Fruit fly (Drosophila melanogaster) whole organism, embryonic: Measurements from ENCODE around the gene CG45061.

ENCODE experiments used
- ATbp ChIP-seq: fragments of 200-800 bp; sonication (Bioruptor generic); optimal IDR thresholded peaks from 2 replicates; lab custom pipeline; 2017; ENCODE audit warnings: missing biosample characterization, mild to moderate bottlenecking, missing genetic modification characterization, missing genetic modification reagents
- B-H1 ChIP-seq: fragments of 200-800 bp; sonication (Bioruptor generic); IDR thresholded peaks from 3 replicates; pipeline ENCODE4 v1.3.6; 2022; ENCODE audit warnings: missing biosample characterization, missing genetic modification characterization
- CG1233 ChIP-seq: fragments of 200-800 bp; sonication (Bioruptor generic); optimal IDR thresholded peaks from 4 replicates; lab custom pipeline; 2018; ENCODE audit warnings: missing biosample characterization, mild to moderate bottlenecking, missing genetic modification characterization
- CG12769 ChIP-seq: fragments of 200-800 bp; sonication (Bioruptor generic); optimal IDR thresholded peaks from 2 replicates; lab custom pipeline; 2019; ENCODE audit warnings: missing biosample characterization, mild to moderate bottlenecking, missing genetic modification characterization, moderate library complexity
- CG13894 ChIP-seq: fragments of 200-800 bp; sonication (Bioruptor generic); optimal IDR thresholded peaks from 3 replicates; lab custom pipeline; 2018; ENCODE audit warnings: missing biosample characterization, mild to moderate bottlenecking, missing genetic modification characterization, moderate library complexity
- CG14710 ChIP-seq: fragments of 200-800 bp; sonication (Bioruptor generic); optimal IDR thresholded peaks from 3 replicates; lab custom pipeline; 2019; ENCODE audit warnings: missing biosample characterization, mild to moderate bottlenecking, missing genetic modification characterization, moderate library complexity
- CG17385 ChIP-seq: fragments of 200-800 bp; sonication (Bioruptor generic); optimal IDR thresholded peaks from 3 replicates; lab custom pipeline; 2018; ENCODE audit warnings: missing biosample characterization, mild to moderate bottlenecking, missing genetic modification characterization
- CG2116 ChIP-seq: fragments of 200-800 bp; sonication (Bioruptor generic); optimal IDR thresholded peaks from 3 replicates; lab custom pipeline; 2018; ENCODE audit warnings: missing biosample characterization, mild to moderate bottlenecking, missing genetic modification characterization
- CG30431 ChIP-seq: fragments of 200-800 bp; sonication (Bioruptor generic); optimal IDR thresholded peaks from 2 replicates; lab custom pipeline; 2017; ENCODE audit warnings: missing biosample characterization, missing genetic modification characterization
- CG31224 ChIP-seq: fragments of 200-800 bp; sonication (Bioruptor generic); IDR thresholded peaks from 2 replicates; pipeline ENCODE4 v1.3.6; 2022; ENCODE audit warnings: missing biosample characterization, missing genetic modification characterization
- CG42726 ChIP-seq: fragments of 200-800 bp; sonication (Bioruptor generic); IDR thresholded peaks from 2 replicates; pipeline ENCODE4 v1.3.6; 2022; ENCODE audit warnings: missing biosample characterization, missing genetic modification characterization; ENCODE audit not compliant: partially characterized antibody
- CG6175 ChIP-seq: fragments of 200-800 bp; sonication (Bioruptor generic); IDR thresholded peaks from 3 replicates; pipeline ENCODE4 v1.3.6; 2022; ENCODE audit warnings: missing biosample characterization, missing genetic modification characterization
- CG6683 ChIP-seq: fragments of 200-800 bp; sonication (Bioruptor generic); optimal IDR thresholded peaks from 2 replicates; lab custom pipeline; 2017; ENCODE audit warnings: missing biosample characterization, mild to moderate bottlenecking, missing genetic modification characterization, missing genetic modification reagents
- CG6854 ChIP-seq: fragments of 200-800 bp; sonication (Bioruptor generic); optimal IDR thresholded peaks from 3 replicates; lab custom pipeline; 2017; ENCODE audit warnings: missing biosample characterization, mild to moderate bottlenecking, missing genetic modification characterization
- CoRest ChIP-seq: fragments of 200-800 bp; sonication (Bioruptor generic); optimal IDR thresholded peaks from 3 replicates; lab custom pipeline; 2018; ENCODE audit warnings: missing biosample characterization, mild to moderate bottlenecking, missing genetic modification characterization, moderate library complexity
- Drgx ChIP-seq: fragments of 200-800 bp; sonication (Bioruptor generic); IDR thresholded peaks from 2 replicates; pipeline ENCODE4 v1.3.6; 2022; ENCODE audit warnings: missing biosample characterization, missing genetic modification characterization
- Eip74EF ChIP-seq, 2 experiments: fragments of 200-800 bp in 1 of 2; fragments of >200 bp in 1 of 2; sonication (Bioruptor generic) in 1 of 2; optimal IDR thresholded peaks; 2 replicates each; lab custom pipeline; 2017 to 2019; ENCODE audit warnings: missing biosample characterization in 2 of 2, missing genetic modification characterization in 2 of 2, mild to moderate bottlenecking in 1 of 2, moderate library complexity in 1 of 2
- Fer1 ChIP-seq: fragments of 200-800 bp; sonication (Bioruptor generic); optimal IDR thresholded peaks from 2 replicates; lab custom pipeline; 2017; ENCODE audit warnings: missing biosample characterization, mild to moderate bottlenecking, missing genetic modification characterization
- Gsc ChIP-seq: fragments of 200-800 bp; sonication (Bioruptor generic); IDR thresholded peaks from 2 replicates; pipeline ENCODE4 v1.3.6; 2022; ENCODE audit warnings: missing biosample characterization, missing genetic modification characterization
- Gug ChIP-seq: fragments of 200-800 bp; sonication (Bioruptor generic); IDR thresholded peaks from 4 replicates; pipeline ENCODE4 v1.3.6; 2022; ENCODE audit warnings: missing biosample characterization, missing genetic modification characterization
- NC2α ChIP-seq: fragments of 200-800 bp; sonication (Bioruptor generic); optimal IDR thresholded peaks from 2 replicates; lab custom pipeline; 2016; ENCODE audit warnings: missing biosample characterization, missing genetic modification characterization
- Nf-YC ChIP-seq: fragments of 200-800 bp; optimal IDR thresholded peaks from 3 replicates; lab custom pipeline; 2019; ENCODE audit warnings: missing biosample characterization, mild to moderate bottlenecking, missing genetic modification characterization, moderate library complexity
- NfI ChIP-seq: fragments of 200-800 bp; sonication (Bioruptor generic); optimal IDR thresholded peaks from 3 replicates; lab custom pipeline; 2018; ENCODE audit warnings: missing biosample characterization, mild to moderate bottlenecking, missing genetic modification characterization, moderate library complexity
- Optix ChIP-seq: fragments of 200-800 bp; sonication (Bioruptor generic); IDR thresholded peaks from 3 replicates; pipeline ENCODE4 v1.3.6; 2022; ENCODE audit warnings: missing biosample characterization, missing genetic modification characterization
- Sry-δ ChIP-seq: fragments of 200-800 bp; sonication (Bioruptor generic); optimal IDR thresholded peaks from 2 replicates; lab custom pipeline; 2016; ENCODE audit warnings: missing biosample characterization, missing genetic modification characterization
- YL-1 ChIP-seq: fragments of 200-800 bp; sonication (Bioruptor generic); optimal IDR thresholded peaks from 3 replicates; lab custom pipeline; 2017; ENCODE audit warnings: missing biosample characterization, mild to moderate bottlenecking, missing genetic modification characterization
- ap ChIP-seq: fragments of 200-800 bp; sonication (Bioruptor generic); IDR thresholded peaks from 2 replicates; pipeline ENCODE4 v1.3.6; 2022; ENCODE audit warnings: missing biosample characterization, missing genetic modification characterization
- cg ChIP-seq: fragments of 200-800 bp; sonication (Bioruptor generic); optimal IDR thresholded peaks from 3 replicates; lab custom pipeline; 2019; ENCODE audit warnings: missing biosample characterization, mild to moderate bottlenecking, missing genetic modification characterization, moderate library complexity
- chinmo ChIP-seq: fragments of 200-800 bp; sonication (Bioruptor generic); IDR thresholded peaks from 4 replicates; pipeline ENCODE4 v1.3.6; 2022; ENCODE audit warnings: missing biosample characterization, missing genetic modification characterization; ENCODE audit not compliant: partially characterized antibody
- ftz-f1 ChIP-seq: fragments of 200-800 bp; sonication (Bioruptor generic); optimal IDR thresholded peaks from 2 replicates; lab custom pipeline; 2016; ENCODE audit warnings: missing biosample characterization, missing genetic modification characterization
- mirr ChIP-seq: fragments of 200-800 bp; sonication (Bioruptor generic); optimal IDR thresholded peaks from 3 replicates; lab custom pipeline; 2018; ENCODE audit warnings: missing biosample characterization, mild to moderate bottlenecking, missing genetic modification characterization
- phol ChIP-seq: fragments of 200-800 bp; sonication (Bioruptor generic); optimal IDR thresholded peaks from 3 replicates; lab custom pipeline; 2018; ENCODE audit warnings: missing biosample characterization, mild to moderate bottlenecking, missing genetic modification characterization, moderate library complexity
- rib ChIP-seq: fragments of 200-800 bp; sonication (Bioruptor generic); IDR thresholded peaks from 2 replicates; pipeline ENCODE4 v1.3.6; 2022; ENCODE audit warnings: missing biosample characterization, missing genetic modification characterization
- sd ChIP-seq: fragments of 200-800 bp; sonication (Bioruptor generic); optimal IDR thresholded peaks from 3 replicates; lab custom pipeline; 2018; ENCODE audit warnings: missing biosample characterization, mild to moderate bottlenecking, missing genetic modification characterization, moderate library complexity
- sens ChIP-seq: fragments of 200-800 bp; sonication (Bioruptor generic); peaks from one replicate; lab custom pipeline; 2016; ENCODE audit warnings: missing biosample characterization, missing genetic modification characterization
- seq ChIP-seq: fragments of 200-800 bp; sonication (Bioruptor generic); IDR thresholded peaks from 2 replicates; pipeline ENCODE4 v1.3.6; 2022; ENCODE audit warnings: missing biosample characterization, missing genetic modification characterization
- so ChIP-seq: fragments of 200-800 bp; sonication (Bioruptor generic); IDR thresholded peaks from 3 replicates; pipeline ENCODE4 v1.3.6; 2022; ENCODE audit warnings: missing biosample characterization, missing genetic modification characterization
- stc ChIP-seq: fragments of 200-800 bp; sonication (Bioruptor generic); IDR thresholded peaks from 2 replicates; pipeline ENCODE4 v1.3.6; 2022; ENCODE audit warnings: missing biosample characterization, missing genetic modification characterization
- tap ChIP-seq: fragments of 200-800 bp; optimal IDR thresholded peaks from 3 replicates; lab custom pipeline; 2019; ENCODE audit warnings: missing biosample characterization, mild to moderate bottlenecking, missing genetic modification characterization, moderate library complexity
- toy ChIP-seq: fragments of 200-800 bp; sonication (Bioruptor generic); IDR thresholded peaks from 2 replicates; pipeline ENCODE4 v1.3.6; 2022; ENCODE audit warnings: missing biosample characterization, missing genetic modification characterization
- wdn ChIP-seq: fragments of 200-800 bp; sonication (Bioruptor generic); IDR thresholded peaks from 2 replicates; pipeline ENCODE4 v1.3.6; 2022; ENCODE audit warnings: missing biosample characterization, missing genetic modification characterization
- zfh2 ChIP-seq: fragments of 200-800 bp; sonication (Bioruptor generic); optimal IDR thresholded peaks from 2 replicates; lab custom pipeline; 2016; ENCODE audit warnings: missing biosample characterization, missing genetic modification characterization

Gene CG45061

DNA sequence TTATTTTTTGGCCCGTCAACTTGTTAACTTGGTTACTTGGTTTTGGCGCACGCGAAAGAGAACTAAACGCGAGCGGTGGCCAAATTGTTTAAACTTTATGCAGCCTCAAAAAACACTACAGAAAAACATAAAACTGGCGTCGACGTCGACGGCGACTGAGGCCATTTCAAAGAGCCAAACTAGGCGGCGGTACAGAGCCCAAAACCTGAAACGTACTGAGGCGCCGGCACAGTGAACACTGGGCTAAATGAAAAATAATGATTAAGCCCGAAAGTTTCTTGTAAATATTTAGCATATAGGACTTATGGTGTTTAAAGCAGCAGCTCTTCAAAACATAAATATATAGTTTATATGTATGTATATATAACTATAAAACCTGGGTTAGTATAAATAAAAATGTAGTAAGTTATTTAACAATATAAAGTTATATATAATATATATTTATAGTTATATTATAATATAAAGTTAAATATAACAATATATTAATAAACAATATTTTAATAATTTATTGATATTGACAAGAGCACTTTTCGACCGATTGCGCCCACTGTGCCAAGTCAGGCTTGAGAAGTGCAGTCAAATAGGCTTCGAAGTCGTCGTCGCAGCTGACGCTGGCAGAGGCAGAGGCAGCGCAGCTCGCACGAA is 28.2 kb upstream of the CG45061 start, which contains the start of gene CG15249 (continued):
- peak; percentile 56 for TF ChIP-seq CG14710
- TF ChIP-seq Fer1 (GFP tag; lab: Kevin White, UChicago) = peak; percentile 54
- TF ChIP-seq ATbp (GFP tag; lab: Kevin White, UChicago) = peak; percentile 34
- TF ChIP-seq Drgx = peak; percentile 41
- no peak for TF ChIP-seq YL-1
- TF ChIP-seq chinmo (GFP tag; lab: Robert Waterston, UW) = no peak
- no peak for TF ChIP-seq sens (GFP tag; lab: Kevin White, UChicago)
- no peak for TF ChIP-seq CG6683 (GFP tag; lab: Kevin White, UChicago)
- peak; percentile 68 for TF ChIP-seq phol (tag; lab: Kevin White, UChicago)
- no peak for TF ChIP-seq Gsc (GFP tag; lab: Robert Waterston, UW)
- no peak for TF ChIP-seq Sry-δ (GFP tag; lab: Kevin White, UChicago)
- TF ChIP-seq CG17385 (GFP tag; lab: Kevin White, UChicago) = peak; percentile 47
- TF ChIP-seq CoRest (tag; lab: Kevin White, UChicago) = peak; percentile 75
- no peak for TF ChIP-seq stc (GFP tag; lab: Robert Waterston, UW)
- no peak for TF ChIP-seq mirr (GFP tag; lab: Kevin White, UChicago)
- TF ChIP-seq cg (GFP tag; lab: Kevin White, UChicago) = no peak
- no peak for TF ChIP-seq toy (GFP tag; lab: Robert Waterston, UW)
- TF ChIP-seq NfI = peak; percentile 15
- no peak for TF ChIP-seq CG6175 (GFP tag; lab: Robert Waterston, UW)
- TF ChIP-seq Gug = no peak
- TF ChIP-seq CG30431 = no peak
- peak; percentile 50 for TF ChIP-seq tap
- no peak for TF ChIP-seq rib
- TF ChIP-seq CG31224 = no peak
- peak in 1 of 2 experiments; percentile 16 for TF ChIP-seq Eip74EF (GFP tag; optimal IDR thresholded peaks at IDR 0.05; lab: Kevin White, UChicago)
- no peak for TF ChIP-seq CG42726
- TF ChIP-seq B-H1 (GFP tag; lab: Robert Waterston, UW) = no peak; the same call in 2 of the 3 replicates
- TF ChIP-seq so (GFP tag; lab: Robert Waterston, UW) = peak; percentile 49; the same call in 1 of the 3 replicates
- no peak for TF ChIP-seq Optix (GFP tag; lab: Robert Waterston, UW)
- TF ChIP-seq seq = peak; percentile 38; the same call in 1 of the 2 replicates
- TF ChIP-seq CG2116 (GFP tag; lab: Kevin White, UChicago) = no peak
- no peak for TF ChIP-seq ftz-f1 (GFP tag; lab: Kevin White, UChicago)
- no peak for TF ChIP-seq ap
- no peak for TF ChIP-seq CG6854 (GFP tag; lab: Kevin White, UChicago)

- TF ChIP-seq CG1233 (GFP tag; lab: Kevin White, UChicago) (no peak), Nf-YC (tag; lab: Kevin White, UChicago) (no peak), CG12769 (tag; lab: Kevin White, UChicago) (peak; percentile 30), chinmo (GFP tag; lab: Robert Waterston, UW) (peak; percentile 79; the same call in 1 of the 4 replicates), NC2α (no peak), ftz-f1 (GFP tag; lab: Kevin White, UChicago) (peak; percentile 85), zfh2 (GFP tag; lab: Kevin White, UChicago) (no peak), Drgx (no peak), wdn (GFP tag; lab: Robert Waterston, UW) (no peak), sd (tag; lab: Kevin White, UChicago) (peak; percentile 29), CG13894 (tag; lab: Kevin White, UChicago) (no peak)
Measured at dm6 chrX:9897599-9897998, 26.1 kb upstream of the CG45061 start.
